Worm (Caenorhabditis elegans) whole organism, late embryonic: ENCODE measurements around the gene F44D12.19.
A peak's percentile ranks its signal among the peaks of the same experiment; 100 is the strongest.

Source experiments
- C08G9.2 ChIP-seq: sonication (generic microtip); optimal IDR thresholded peaks from 2 replicates; lab custom pipeline; 2016; ENCODE audit warnings: mild to moderate bottlenecking, missing genetic modification characterization, moderate library complexity, missing compliant biosample characterization
- C38D4.7 ChIP-seq: fragments of 200-800 bp; sonication (Bioruptor generic); optimal IDR thresholded peaks from 2 replicates; lab custom pipeline; 2018; ENCODE audit warnings: mild to moderate bottlenecking, missing genetic modification characterization, moderate library complexity, missing compliant biosample characterization
- K09A11.1 ChIP-seq: sonication (generic microtip); optimal IDR thresholded peaks from 2 replicates; lab custom pipeline; 2017; ENCODE audit warnings: antibody characterized with exemption, mild to moderate bottlenecking, missing genetic modification characterization, missing compliant biosample characterization; ENCODE audit not compliant: insufficient read depth
- T23F11.4 ChIP-seq: fragments of 200-800 bp; sonication (Bioruptor generic); optimal IDR thresholded peaks from 2 replicates; lab custom pipeline; 2018; ENCODE audit warnings: mild to moderate bottlenecking, missing genetic modification characterization, missing compliant biosample characterization
- ahr-1 ChIP-seq: sonication (generic microtip); optimal IDR thresholded peaks from 2 replicates; lab custom pipeline; 2016; ENCODE audit warnings: missing genetic modification characterization, missing compliant biosample characterization
- ceh-2 ChIP-seq: sonication (generic microtip); optimal IDR thresholded peaks from 2 replicates; lab custom pipeline; 2016; ENCODE audit warnings: missing genotype, missing genetic modification characterization, missing compliant biosample characterization
- ceh-22 ChIP-seq: sonication (generic microtip); optimal IDR thresholded peaks from 2 replicates; lab custom pipeline; 2017; ENCODE audit warnings: missing biosample characterization, missing genetic modification characterization
- ceh-34 ChIP-seq: sonication (generic microtip); optimal IDR thresholded peaks from 2 replicates; lab custom pipeline; 2016; ENCODE audit warnings: mild to moderate bottlenecking, missing genetic modification characterization, missing compliant biosample characterization
- ceh-9 ChIP-seq: sonication (generic microtip); optimal IDR thresholded peaks from 2 replicates; lab custom pipeline; 2016; ENCODE audit warnings: mild to moderate bottlenecking, missing genetic modification characterization, inconsistent platforms, missing compliant biosample characterization
- che-1 ChIP-seq: sonication (generic microtip); optimal IDR thresholded peaks from 2 replicates; lab custom pipeline; 2016; ENCODE audit warnings: mild to moderate bottlenecking, missing genetic modification characterization, missing compliant biosample characterization
- ets-4 ChIP-seq: sonication (generic microtip); optimal IDR thresholded peaks from 2 replicates; lab custom pipeline; 2016; ENCODE audit warnings: missing genetic modification characterization, missing compliant biosample characterization
- eyg-1 ChIP-seq: sonication (generic microtip); optimal IDR thresholded peaks from 2 replicates; lab custom pipeline; 2016; ENCODE audit warnings: missing genotype, missing genetic modification characterization, missing compliant biosample characterization
- fax-1 ChIP-seq: sonication (generic microtip); optimal IDR thresholded peaks from 2 replicates; lab custom pipeline; 2016; ENCODE audit warnings: missing genotype, missing genetic modification characterization, missing compliant biosample characterization
- fkh-10 ChIP-seq: fragments of 150-350 bp; optimal IDR thresholded peaks from 2 replicates; lab custom pipeline; 2014; ENCODE audit warnings: missing biosample characterization, missing genetic modification reagents, missing genetic modification characterization
- fkh-6 ChIP-seq: sonication (generic microtip); optimal IDR thresholded peaks from 2 replicates; lab custom pipeline; 2016; ENCODE audit warnings: missing genetic modification characterization, missing compliant biosample characterization
- gmeb-2 ChIP-seq: sonication (generic microtip); optimal IDR thresholded peaks from 2 replicates; lab custom pipeline; 2016; ENCODE audit warnings: missing genetic modification characterization, inconsistent platforms, missing compliant biosample characterization
- hlh-15 ChIP-seq: sonication (generic microtip); optimal IDR thresholded peaks from 2 replicates; lab custom pipeline; 2016; ENCODE audit warnings: missing genetic modification characterization, missing compliant biosample characterization
- hlh-30 ChIP-seq: sonication (generic microtip); optimal IDR thresholded peaks from 2 replicates; lab custom pipeline; 2017; ENCODE audit warnings: antibody characterized with exemption, missing genetic modification characterization, missing compliant biosample characterization; ENCODE audit not compliant: insufficient read depth
- lin-11 ChIP-seq: fragments of 200-800 bp; sonication (Bioruptor generic); optimal IDR thresholded peaks from 2 replicates; lab custom pipeline; 2018; ENCODE audit warnings: mild to moderate bottlenecking, missing genetic modification characterization, missing compliant biosample characterization
- madf-2 ChIP-seq: sonication (generic microtip); optimal IDR thresholded peaks from 2 replicates; lab custom pipeline; 2017; ENCODE audit warnings: missing genetic modification characterization, missing compliant biosample characterization
- mec-3 ChIP-seq: sonication (generic microtip); optimal IDR thresholded peaks from 2 replicates; lab custom pipeline; 2016; ENCODE audit warnings: borderline replicate concordance, missing genetic modification characterization, missing compliant biosample characterization
- nfya-1 ChIP-seq: sonication (generic microtip); optimal IDR thresholded peaks from 2 replicates; lab custom pipeline; 2017; ENCODE audit warnings: missing genetic modification characterization, mild to moderate bottlenecking, missing compliant biosample characterization, antibody characterized with exemption, moderate library complexity
- npax-4 ChIP-seq: sonication (generic microtip); optimal IDR thresholded peaks from 2 replicates; lab custom pipeline; 2016; ENCODE audit warnings: missing genetic modification characterization, missing compliant biosample characterization
- odd-2 ChIP-seq: sonication (generic microtip); optimal IDR thresholded peaks from 2 replicates; lab custom pipeline; 2017; ENCODE audit warnings: antibody characterized with exemption, mild to moderate bottlenecking, missing genetic modification characterization, missing compliant biosample characterization
- pat-9 ChIP-seq: fragments of 200-800 bp; sonication (Bioruptor generic); optimal IDR thresholded peaks from 2 replicates; lab custom pipeline; 2018; ENCODE audit warnings: mild to moderate bottlenecking, missing genetic modification characterization, moderate library complexity, missing compliant biosample characterization
- pax-1 ChIP-seq: fragments of 150-350 bp; optimal IDR thresholded peaks from 2 replicates; lab custom pipeline; 2014; ENCODE audit warnings: missing biosample characterization, missing genetic modification characterization
- pha-2 ChIP-seq: sonication (generic microtip); optimal IDR thresholded peaks from 2 replicates; lab custom pipeline; 2017; ENCODE audit warnings: mild to moderate bottlenecking, missing genetic modification characterization, missing compliant biosample characterization
- pha-4 ChIP-seq: fragments of 150-350 bp; optimal IDR thresholded peaks from 2 replicates; lab custom pipeline; 2018; ENCODE audit warnings: missing biosample characterization, missing genetic modification reagents, missing genetic modification characterization
- pqm-1 ChIP-seq: sonication (generic microtip); optimal IDR thresholded peaks from 2 replicates; lab custom pipeline; 2016; ENCODE audit warnings: missing genetic modification characterization, missing compliant biosample characterization
- ref-2 ChIP-seq: sonication (generic microtip); optimal IDR thresholded peaks from 2 replicates; lab custom pipeline; 2016; ENCODE audit warnings: missing genetic modification characterization, missing compliant biosample characterization
- sdc-2 ChIP-seq: sonication (generic microtip); optimal IDR thresholded peaks from 2 replicates; lab custom pipeline; 2016; ENCODE audit warnings: missing genotype, missing genetic modification characterization, missing compliant biosample characterization
- sox-4 ChIP-seq: sonication (generic microtip); optimal IDR thresholded peaks from 2 replicates; lab custom pipeline; 2017; ENCODE audit warnings: mild to moderate bottlenecking, missing genetic modification characterization, inconsistent platforms, missing compliant biosample characterization
- tbx-2 ChIP-seq: sonication (generic microtip); optimal IDR thresholded peaks from 2 replicates; lab custom pipeline; 2016; ENCODE audit warnings: missing genetic modification characterization, missing compliant biosample characterization
- tbx-7 ChIP-seq: sonication (generic microtip); optimal IDR thresholded peaks from 2 replicates; lab custom pipeline; 2016; ENCODE audit warnings: missing genotype, missing genetic modification characterization, missing compliant biosample characterization
- ttx-3 ChIP-seq: sonication (generic microtip); optimal IDR thresholded peaks from 2 replicates; lab custom pipeline; 2016; ENCODE audit warnings: missing genetic modification reagents, missing genetic modification characterization, missing compliant biosample characterization
- unc-3 ChIP-seq, 2 experiments: fragments of 200-800 bp in 1 of 2; sonication (Bioruptor generic) in 1 of 2; sonication (generic microtip) in 1 of 2; conservative IDR thresholded peaks in 1 of 2; optimal IDR thresholded peaks in 1 of 2; 2 replicates each; pipeline versions ENCODE4 v1.3.6 to Lab custom; 2016 to 2022; ENCODE audit warnings: missing compliant biosample characterization in 2 of 2, missing genetic modification characterization in 2 of 2, missing genetic modification reagents in 1 of 2
- unc-42 ChIP-seq: sonication (generic microtip); optimal IDR thresholded peaks from 2 replicates; lab custom pipeline; 2016; ENCODE audit warnings: missing genotype, missing genetic modification characterization, missing compliant biosample characterization
- unc-55 ChIP-seq: sonication (generic microtip); optimal IDR thresholded peaks from 2 replicates; lab custom pipeline; 2017; ENCODE audit warnings: missing biosample characterization, missing genetic modification reagents, missing genetic modification characterization
- unc-86 ChIP-seq: sonication (generic microtip); optimal IDR thresholded peaks from 2 replicates; lab custom pipeline; 2016; ENCODE audit warnings: missing genetic modification characterization, missing compliant biosample characterization
- ztf-16 ChIP-seq: sonication (generic microtip); optimal IDR thresholded peaks from 2 replicates; lab custom pipeline; 2017; ENCODE audit warnings: missing genetic modification characterization, missing compliant biosample characterization

The F44D12.19 gene

ce11 chrIV:10006792-10007191, 14.6 kb upstream of the F44D12.19 start, which contains the start of gene C47E12.13:
Gene C47E12.13, minus strand, starts transcription at chrIV:10006892.
- no peak for TF ChIP-seq ceh-9 (tag; lab: Kevin White, UChicago)
- no peak for TF ChIP-seq unc-42 (tag; lab: Kevin White, UChicago)
- no peak for TF ChIP-seq odd-2 (tag; lab: Kevin White, UChicago)
- no peak for TF ChIP-seq T23F11.4 (GFP tag; lab: Kevin White, UChicago)
- TF ChIP-seq pqm-1 (tag; lab: Kevin White, UChicago), result no peak
- TF ChIP-seq mec-3 (tag; lab: Kevin White, UChicago), result no peak
- no peak for TF ChIP-seq ceh-2 (tag; lab: Kevin White, UChicago)
- TF ChIP-seq nfya-1 (tag; lab: Kevin White, UChicago), result no peak
- TF ChIP-seq che-1 (tag; lab: Kevin White, UChicago), result no peak

- TF ChIP-seq madf-2 (no peak), ref-2 (tag; lab: Kevin White, UChicago) (peak; percentile 10), ets-4 (no peak), unc-86 (tag; lab: Kevin White, UChicago) (no peak)
- TF ChIP-seq, all 69 proteins: peak for 1
Observed at ce11 chrIV:10007758-10008157, 13.6 kb upstream of the F44D12.19 start.

- TF ChIP-seq C38D4.7, result no peak
- no peak for TF ChIP-seq pha-2 (tag; lab: Kevin White, UChicago)
- TF ChIP-seq hlh-30 (tag; lab: Kevin White, UChicago), result no peak
- no peak for TF ChIP-seq npax-4 (tag; lab: Kevin White, UChicago)
- no peak for TF ChIP-seq ceh-22
- no peak for TF ChIP-seq ttx-3
- TF ChIP-seq fkh-10, result no peak
- no peak for TF ChIP-seq pax-1 (tag; lab: Kevin White, UChicago)
- TF ChIP-seq odd-2 (tag; lab: Kevin White, UChicago), result no peak
- no peak for TF ChIP-seq pat-9 (tag; lab: Kevin White, UChicago)
Observed at ce11 chrIV:10009536-10009935, 11.8 kb upstream of the F44D12.19 start, which contains the start of gene magu-4. Gene magu-4, plus strand, starts transcription at chrIV:10009753.

- TF ChIP-seq pat-9 (tag; lab: Kevin White, UChicago), result no peak
- TF ChIP-seq tbx-7 (tag; lab: Kevin White, UChicago), result no peak
- TF ChIP-seq gmeb-2 (tag; lab: Kevin White, UChicago), result no peak
- no peak for TF ChIP-seq ahr-1
- TF ChIP-seq npax-4 (tag; lab: Kevin White, UChicago), result no peak
- TF ChIP-seq fkh-6, result no peak
- TF ChIP-seq pha-4 (tag; lab: Kevin White, UChicago), result no peak
- TF ChIP-seq pax-1 (tag; lab: Kevin White, UChicago), result no peak
- no peak for TF ChIP-seq ztf-16 (tag; lab: Kevin White, UChicago)
- no peak for TF ChIP-seq che-1 (tag; lab: Kevin White, UChicago)
- TF ChIP-seq sox-4 (tag; lab: Kevin White, UChicago), result no peak
- no peak for TF ChIP-seq K09A11.1
- TF ChIP-seq eyg-1 (tag; lab: Kevin White, UChicago), result no peak
- TF ChIP-seq tbx-2 (tag; lab: Kevin White, UChicago), result no peak
- no peak for TF ChIP-seq unc-3 (GFP tag; conservative IDR thresholded peaks at IDR 0.05; lab: Robert Waterston, UW)
- TF ChIP-seq unc-3 (tag; optimal IDR thresholded peaks at IDR 0.05; lab: Kevin White, UChicago), result no peak
- no peak for TF ChIP-seq fax-1
Observed at ce11 chrIV:10016977-10017376, 4.4 kb upstream of the F44D12.19 start, which contains the start of gene ent-7. Gene ent-7, plus strand, starts transcription at chrIV:10017277.

ce11 chrIV:10017633-10018032, 3.8 kb upstream of the F44D12.19 start, which contains the start of gene F44D12.2:
Gene F44D12.2, minus strand, starts transcription at chrIV:10017733.
- no peak for TF ChIP-seq fax-1
- TF ChIP-seq C08G9.2 (tag; lab: Kevin White, UChicago), result no peak
- no peak for TF ChIP-seq ceh-2 (tag; lab: Kevin White, UChicago)
- no peak for TF ChIP-seq unc-55 (GFP tag; lab: Kevin White, UChicago)
- no peak for TF ChIP-seq ceh-9 (tag; lab: Kevin White, UChicago)
- TF ChIP-seq hlh-15 (tag; lab: Kevin White, UChicago), result no peak
- TF ChIP-seq pqm-1 (tag; lab: Kevin White, UChicago), result no peak
- no peak for TF ChIP-seq lin-11 (tag; lab: Kevin White, UChicago)
- TF ChIP-seq sdc-2 (tag; lab: Kevin White, UChicago), result no peak
- TF ChIP-seq eyg-1 (tag; lab: Kevin White, UChicago), result no peak
- TF ChIP-seq unc-42 (tag; lab: Kevin White, UChicago), result no peak
- TF ChIP-seq pat-9 (tag; lab: Kevin White, UChicago), result no peak
- no peak for TF ChIP-seq ceh-34 (tag; lab: Kevin White, UChicago)
